Worm (Caenorhabditis elegans): ENCODE data around the gene pitr-5.
A peak's percentile ranks its signal among the peaks of the same experiment; 100 is the strongest.

The pitr-5 gene

ce11 chrV:7230847-7231246 lies 46.2 kb downstream of the pitr-5 start, which contains the start of the genes gei-6 and krr-1 (continued):
- TF ChIP-seq unc-3 (GFP tag; conservative IDR thresholded peaks at IDR 0.05) (peak; percentile 86), unc-3 (tag; optimal IDR thresholded peaks at IDR 0.05) (peak; percentile 86), eyg-1 (tag; optimal IDR thresholded peaks at IDR 0.05) (peak; percentile 68), ttx-3 (tag; optimal IDR thresholded peaks at IDR 0.05) (peak; percentile 86), K02D7.2 (tag; optimal IDR thresholded peaks at IDR 0.05) (peak; percentile 82), unc-86 (tag; optimal IDR thresholded peaks at IDR 0.05) (peak; percentile 80), odd-2 (tag; optimal IDR thresholded peaks at IDR 0.05) (peak; percentile 87), ama-1 (optimal IDR thresholded peaks at IDR 0.05) (no peak), C38D4.7 (GFP tag; optimal IDR thresholded peaks at IDR 0.05) (peak; percentile 79), ceh-19 (GFP tag; optimal IDR thresholded peaks at IDR 0.05) (peak; percentile 83), C08G9.2 (tag; optimal IDR thresholded peaks at IDR 0.05) (peak; percentile 71), ceh-14 (tag; optimal IDR thresholded peaks at IDR 0.05) (peak; percentile 95), nhr-11 (tag; optimal IDR thresholded peaks at IDR 0.05) (no peak), ceh-31 (tag; optimal IDR thresholded peaks at IDR 0.05) (peak; percentile 75), unc-42 (tag; optimal IDR thresholded peaks at IDR 0.05) (peak; percentile 4), ceh-18 (tag; optimal IDR thresholded peaks at IDR 0.05) (no peak), elt-4 (tag; optimal IDR thresholded peaks at IDR 0.05) (no peak), che-1 (tag; optimal IDR thresholded peaks at IDR 0.05) (peak; percentile 81), sox-2 (GFP tag; IDR thresholded peaks at IDR 0.05) (peak; percentile 81), zip-5 (tag; optimal IDR thresholded peaks at IDR 0.05) (peak; percentile 75), ahr-1 (tag; optimal IDR thresholded peaks at IDR 0.05) (peak; percentile 86), ceh-6 (GFP tag; optimal IDR thresholded peaks at IDR 0.05) (peak; percentile 65), dve-1 (tag; optimal IDR thresholded peaks at IDR 0.05) (no peak), lin-11 (tag; optimal IDR thresholded peaks at IDR 0.05) (peak; percentile 74), ceh-9 (tag; optimal IDR thresholded peaks at IDR 0.05) (peak; percentile 16), gmeb-2 (tag; optimal IDR thresholded peaks at IDR 0.05) (peak; percentile 79), pros-1 (tag; optimal IDR thresholded peaks at IDR 0.05) (no peak), syd-9 (tag; optimal IDR thresholded peaks at IDR 0.05) (peak; percentile 58), pax-1 (tag; optimal IDR thresholded peaks at IDR 0.05) (no peak), hlh-6 (tag; optimal IDR thresholded peaks at IDR 0.05) (peak; percentile 36), hlh-13 (GFP tag; optimal IDR thresholded peaks at IDR 0.05) (peak; percentile 41), ceh-22 (tag; optimal IDR thresholded peaks at IDR 0.05) (no peak), nfya-1 (tag; optimal IDR thresholded peaks at IDR 0.05) (peak; percentile 85)

ce11 chrV:7231524-7231923 lies 46.9 kb downstream of the pitr-5 start:
- no peak for TF ChIP-seq ttx-3 (tag; optimal IDR thresholded peaks at IDR 0.05)
- no peak for TF ChIP-seq pros-1 (tag; optimal IDR thresholded peaks at IDR 0.05)
- TF ChIP-seq nhr-232 (tag; optimal IDR thresholded peaks at IDR 0.05) = no peak
- TF ChIP-seq npax-4 (tag; optimal IDR thresholded peaks at IDR 0.05) = no peak
- TF ChIP-seq dmd-4 (tag; optimal IDR thresholded peaks at IDR 0.05; ENCODE audit: borderline replicate concordance) = no peak
- TF ChIP-seq sox-2 (GFP tag; IDR thresholded peaks at IDR 0.05) = no peak
- no peak for TF ChIP-seq gmeb-2 (tag; optimal IDR thresholded peaks at IDR 0.05)
- no peak for TF ChIP-seq T23F11.4 (GFP tag; optimal IDR thresholded peaks at IDR 0.05)
- TF ChIP-seq ceh-19 (GFP tag; optimal IDR thresholded peaks at IDR 0.05) = no peak
- no peak for TF ChIP-seq unc-3 (GFP tag; conservative IDR thresholded peaks at IDR 0.05)
- no peak for TF ChIP-seq unc-3 (tag; optimal IDR thresholded peaks at IDR 0.05)
- no peak for TF ChIP-seq ceh-45 (GFP tag; IDR thresholded peaks at IDR 0.05)
- TF ChIP-seq lim-6 (tag; optimal IDR thresholded peaks at IDR 0.05) = no peak

ce11 chrV:7234726-7235125 lies 50.1 kb downstream of the pitr-5 start, which contains the start of gene C05C8.5:
C05C8.5 (minus strand) TSS chrV:7234826.
- no peak for TF ChIP-seq fax-1 (tag; optimal IDR thresholded peaks at IDR 0.05)
- no peak for TF ChIP-seq nfya-1 (tag; optimal IDR thresholded peaks at IDR 0.05)
- no peak for TF ChIP-seq gmeb-2 (tag; optimal IDR thresholded peaks at IDR 0.05)
- TF ChIP-seq pqm-1 (tag; optimal IDR thresholded peaks at IDR 0.05) = no peak
